Worm (Caenorhabditis elegans): Measurements from ENCODE around the gene ctbp-1.

DNA sequence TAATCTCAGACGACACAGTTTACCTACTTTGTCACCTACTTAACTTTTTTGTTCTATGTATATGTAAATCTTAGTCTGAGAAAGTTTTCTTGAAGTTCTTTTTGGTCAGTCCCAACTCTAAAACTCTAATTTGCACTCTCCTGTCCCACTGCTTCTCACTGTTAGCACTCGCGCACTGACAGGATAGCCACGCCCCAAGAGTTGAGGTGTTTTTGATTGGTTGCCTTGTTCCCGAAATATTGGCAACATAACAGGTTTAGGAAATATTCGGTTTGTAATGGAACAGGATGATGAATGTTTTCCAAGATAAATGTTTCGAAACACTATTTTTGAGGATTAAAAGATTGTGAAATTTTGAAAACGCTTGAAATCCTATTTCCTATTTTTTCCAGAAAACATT lies 45.4 kb upstream of the ctbp-1 start:
- TF ChIP-seq unc-55 (GFP tag; optimal IDR thresholded peaks at IDR 0.05) (peak; percentile 70), unc-62 (GFP tag; optimal IDR thresholded peaks at IDR 0.05) (no peak), dmd-4 (tag; optimal IDR thresholded peaks at IDR 0.05) (no peak), ztf-11 (tag; optimal IDR thresholded peaks at IDR 0.05) (no peak), egl-27 (tag; optimal IDR thresholded peaks at IDR 0.05) (no peak), nhr-6 (tag; optimal IDR thresholded peaks at IDR 0.05) (no peak), aly-2 (tag; optimal IDR thresholded peaks at IDR 0.05) (no peak), zag-1 (tag; optimal IDR thresholded peaks at IDR 0.05) (no peak), nhr-129 (tag; optimal IDR thresholded peaks at IDR 0.05) (no peak)

Data from whole organism, L2 larva.